Worm (Caenorhabditis elegans): ENCODE results near the gene F44E2.3.

Gene F44E2.3

ce11 chrIII:8780473-8780872, 48.6 kb downstream of the F44E2.3 start (continued):
- TF ChIP-seq mbf-1 (tag; optimal IDR thresholded peaks at IDR 0.05) = no peak
- TF ChIP-seq ztf-4 (tag; optimal IDR thresholded peaks at IDR 0.05) = peak; percentile 3
- TF ChIP-seq nhr-6 (tag; optimal IDR thresholded peaks at IDR 0.05) = peak; percentile 14
- TF ChIP-seq aly-2 (tag; optimal IDR thresholded peaks at IDR 0.05) = no peak
- TF ChIP-seq ztf-11 (tag; optimal IDR thresholded peaks at IDR 0.05) = no peak
- TF ChIP-seq nhr-77 (tag; optimal IDR thresholded peaks at IDR 0.05) = no peak
- no peak for TF ChIP-seq ceh-16 (tag; optimal IDR thresholded peaks at IDR 0.05)
- no peak for TF ChIP-seq elt-1 (tag; optimal IDR thresholded peaks at IDR 0.05)
- no peak for TF ChIP-seq ama-1 (optimal IDR thresholded peaks at IDR 0.05)
- TF ChIP-seq fos-1 (tag; optimal IDR thresholded peaks at IDR 0.05) = peak; percentile 79
- peak; percentile 44 for TF ChIP-seq C34F6.9 (tag; optimal IDR thresholded peaks at IDR 0.05)
- TF ChIP-seq sma-3 (GFP tag; optimal IDR thresholded peaks at IDR 0.05) = peak; percentile 91
- TF ChIP-seq lin-11 (tag; optimal IDR thresholded peaks at IDR 0.05) = no peak
- TF ChIP-seq nhr-129 (tag; optimal IDR thresholded peaks at IDR 0.05) = peak; percentile 37
- no peak for TF ChIP-seq nhr-23 (tag; optimal IDR thresholded peaks at IDR 0.05)
- TF ChIP-seq zag-1 (tag; optimal IDR thresholded peaks at IDR 0.05) = no peak
- TF ChIP-seq snpc-4 (tag; optimal IDR thresholded peaks at IDR 0.05) = no peak
- peak; percentile 83 for TF ChIP-seq blmp-1 (tag; optimal IDR thresholded peaks at IDR 0.05; ENCODE audit: insufficient read depth)
- no peak for TF ChIP-seq nhr-10 (tag; optimal IDR thresholded peaks at IDR 0.05)
- no peak for TF ChIP-seq ceh-82 (tag; optimal IDR thresholded peaks at IDR 0.05)

ce11 chrIII:8779912-8780311, 49.2 kb downstream of the F44E2.3 start, which contains the start of gene K02D10.4:
Gene K02D10.4, minus strand, starts transcription at chrIII:8780012.
- TF ChIP-seq nhr-21 (tag; optimal IDR thresholded peaks at IDR 0.05) (no peak), unc-55 (GFP tag; optimal IDR thresholded peaks at IDR 0.05) (no peak), ztf-1 (GFP tag; conservative IDR thresholded peaks at IDR 0.05) (no peak), elt-1 (tag; optimal IDR thresholded peaks at IDR 0.05) (no peak), sma-9 (GFP tag; optimal IDR thresholded peaks at IDR 0.05) (no peak), sma-9 (tag; optimal IDR thresholded peaks at IDR 0.05) (no peak), mbf-1 (tag; optimal IDR thresholded peaks at IDR 0.05) (no peak), ama-1 (optimal IDR thresholded peaks at IDR 0.05) (no peak), unc-39 (tag; optimal IDR thresholded peaks at IDR 0.05) (no peak), nhr-12 (tag; optimal IDR thresholded peaks at IDR 0.05) (no peak), lin-13 (GFP tag; optimal IDR thresholded peaks at IDR 0.05) (no peak), elt-3 (tag; optimal IDR thresholded peaks at IDR 0.05) (no peak), mdl-1 (tag; optimal IDR thresholded peaks at IDR 0.05) (no peak), aly-2 (tag; optimal IDR thresholded peaks at IDR 0.05) (no peak), peb-1 (tag; optimal IDR thresholded peaks at IDR 0.05) (no peak), egl-27 (tag; optimal IDR thresholded peaks at IDR 0.05) (no peak), fos-1 (tag; optimal IDR thresholded peaks at IDR 0.05) (no peak)

All from whole organism, L2 larva.